Fruit fly (Drosophila melanogaster): ENCODE data around the gene CBP.

CBP gene

dm6 chrX:7293133-7293873, 43.8 kb upstream of the CBP start (continued):
- TF ChIP-seq CG8119 (GFP tag; IDR thresholded peaks at IDR 0.05) (peak; percentile 81), salr (GFP tag; optimal IDR thresholded peaks at IDR 0.05) (peak; percentile 63 to 94), fd59A (GFP tag; optimal IDR thresholded peaks at IDR 0.05) (peak; percentile 84), CG6808 (GFP tag; optimal IDR thresholded peaks at IDR 0.05) (peak; percentile 81), cyc (GFP tag; optimal IDR thresholded peaks at IDR 0.05) (peak; percentile 87), Hr39 (GFP tag; optimal IDR thresholded peaks at IDR 0.05) (peak; percentile 90), CG4318 (GFP tag; optimal IDR thresholded peaks at IDR 0.05) (peak; percentile 75), CG9139 (GFP tag; optimal IDR thresholded peaks at IDR 0.05) (peak; percentile 69), Sox14 (GFP tag; optimal IDR thresholded peaks at IDR 0.05) (peak; percentile 84), Smox (GFP tag; optimal IDR thresholded peaks at IDR 0.05) (peak; percentile 83), topi (GFP tag; optimal IDR thresholded peaks at IDR 0.05) (peak; percentile 85), spab (GFP tag; optimal IDR thresholded peaks at IDR 0.05) (peak; percentile 71), Hr38 (GFP tag; optimal IDR thresholded peaks at IDR 0.05) (no peak), Sox102F (GFP tag; optimal IDR thresholded peaks at IDR 0.05) (peak; percentile 83), Eip75B (GFP tag; optimal IDR thresholded peaks at IDR 0.05) (peak; percentile 79), acj6 (GFP tag; optimal IDR thresholded peaks at IDR 0.05) (peak; percentile 89), CG10631 (GFP tag; optimal IDR thresholded peaks at IDR 0.05) (peak; percentile 83), pdm3 (GFP tag; optimal IDR thresholded peaks at IDR 0.05) (peak; percentile 89)

DNA sequence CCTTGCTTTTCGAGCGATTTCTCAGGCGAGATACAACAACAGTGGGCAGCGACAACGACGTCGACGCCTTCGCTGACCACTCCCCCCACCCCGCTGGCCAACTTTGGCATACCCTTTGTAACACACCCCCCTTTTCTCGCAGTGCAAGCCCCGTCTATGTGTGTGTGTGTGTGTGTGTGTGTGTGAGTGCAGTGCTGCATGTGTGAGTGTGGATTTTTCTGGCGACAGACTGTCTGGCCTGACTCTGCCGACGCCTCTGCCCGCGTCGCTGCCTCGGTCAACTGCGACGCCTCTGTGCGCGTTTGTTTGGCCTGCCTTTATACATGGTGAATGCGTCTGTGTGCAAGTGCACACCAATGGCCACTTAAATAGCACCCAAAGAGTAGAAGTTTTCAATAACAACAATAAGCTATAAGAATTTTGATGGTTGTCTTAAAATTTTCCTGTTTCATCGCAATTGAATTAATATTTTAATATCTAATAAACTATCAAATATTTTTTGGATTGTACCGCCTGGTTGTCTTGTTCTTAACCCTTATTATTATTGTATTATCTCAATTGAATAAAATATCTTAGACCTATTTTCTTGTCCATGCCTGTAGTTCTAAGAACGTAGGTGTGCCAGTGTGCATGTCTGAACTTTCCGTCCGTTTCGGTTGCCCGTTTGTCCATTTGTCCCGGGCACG, 43.1 kb upstream of the CBP start:
- TF ChIP-seq CG8632 (GFP tag; optimal IDR thresholded peaks at IDR 0.05) (peak; percentile 87), CG31627 (GFP tag; optimal IDR thresholded peaks at IDR 0.05) (peak; percentile 70), esn (GFP tag; optimal IDR thresholded peaks at IDR 0.05) (peak; percentile 89), CG3032 (tag; optimal IDR thresholded peaks at IDR 0.05) (peak; percentile 93), CG11902 (GFP tag; optimal IDR thresholded peaks at IDR 0.05) (peak; percentile 75), salr (GFP tag; optimal IDR thresholded peaks at IDR 0.05) (peak; percentile 64 to 75), CG4318 (GFP tag; optimal IDR thresholded peaks at IDR 0.05) (peak; percentile 81), CG11762 (GFP tag; optimal IDR thresholded peaks at IDR 0.05; ENCODE audit: insufficient read depth) (peak; percentile 78), CG16779 (tag; optimal IDR thresholded peaks at IDR 0.05) (peak; percentile 86), CG9139 (GFP tag; optimal IDR thresholded peaks at IDR 0.05) (peak; percentile 88), dsx (GFP tag; optimal IDR thresholded peaks at IDR 0.05; ENCODE audit: poor library complexity, severe bottlenecking) (peak; percentile 93), achi (GFP tag; optimal IDR thresholded peaks at IDR 0.05) (peak; percentile 87), Smox (GFP tag; optimal IDR thresholded peaks at IDR 0.05) (peak; percentile 85), topi (GFP tag; optimal IDR thresholded peaks at IDR 0.05) (peak; percentile 88), spab (GFP tag; optimal IDR thresholded peaks at IDR 0.05) (peak; percentile 87), CG6854 (GFP tag; optimal IDR thresholded peaks at IDR 0.05) (peak; percentile 92), Blimp-1 (GFP tag; optimal IDR thresholded peaks at IDR 0.05) (peak; percentile 72), dac (GFP tag; optimal IDR thresholded peaks at IDR 0.05) (peak; percentile 55), Eip93F (GFP tag; optimal IDR thresholded peaks at IDR 0.05) (peak; percentile 76), ss (GFP tag; optimal IDR thresholded peaks at IDR 0.05) (peak; percentile 92 to 93), acj6 (GFP tag; optimal IDR thresholded peaks at IDR 0.05) (peak; percentile 86), eg (GFP tag; IDR thresholded peaks at IDR 0.05) (peak; percentile 89), CG6163 (GFP tag; IDR thresholded peaks at IDR 0.05) (peak; percentile 90), CG15336 (GFP tag; IDR thresholded peaks at IDR 0.05) (peak; percentile 95), Met (GFP tag; optimal IDR thresholded peaks at IDR 0.05) (peak; percentile 87), cyc (GFP tag; optimal IDR thresholded peaks at IDR 0.05) (peak; percentile 73), pdm3 (GFP tag; optimal IDR thresholded peaks at IDR 0.05) (peak; percentile 83), fd85E (GFP tag; optimal IDR thresholded peaks at IDR 0.05) (no peak), CG6276 (GFP tag; optimal IDR thresholded peaks at IDR 0.05) (peak; percentile 92), Hr39 (GFP tag; optimal IDR thresholded peaks at IDR 0.05) (peak; percentile 49), vri (GFP tag; optimal IDR thresholded peaks at IDR 0.05) (peak; percentile 75), Ets96B (tag; optimal IDR thresholded peaks at IDR 0.05) (peak; percentile 93), Lpt (GFP tag; optimal IDR thresholded peaks at IDR 0.05) (peak; percentile 71), CG10631 (GFP tag; optimal IDR thresholded peaks at IDR 0.05) (peak; percentile 83), CG3919 (GFP tag; optimal IDR thresholded peaks at IDR 0.05) (peak; percentile 81), CG6792 (GFP tag; optimal IDR thresholded peaks at IDR 0.05) (peak; percentile 85), OdsH (GFP tag; optimal IDR thresholded peaks at IDR 0.05) (peak; percentile 89), Eip75B (GFP tag; optimal IDR thresholded peaks at IDR 0.05) (peak; percentile 55), CG8119 (GFP tag; IDR thresholded peaks at IDR 0.05) (peak; percentile 95)

Data from whole organism, prepupa.